Worm (Caenorhabditis elegans) whole organism, L4 larva: ENCODE measurements around the gene mlck-1.

Experiments used
- ctbp-1 ChIP-seq: fragments of 200-800 bp; sonication (Bioruptor generic); IDR thresholded peaks from 2 replicates; pipeline ENCODE4 v1.3.6; 2022; ENCODE audit warnings: missing genetic modification reagents, missing genetic modification characterization, missing compliant biosample characterization
- dve-1 ChIP-seq: sonication (generic microtip); optimal IDR thresholded peaks from 2 replicates; lab custom pipeline; 2017; ENCODE audit warnings: antibody characterized with exemption, mild to moderate bottlenecking, missing genetic modification characterization, missing compliant biosample characterization; ENCODE audit not compliant: insufficient read depth
- fkh-10 ChIP-seq: fragments of 150-350 bp; optimal IDR thresholded peaks from 2 replicates; lab custom pipeline; 2014; ENCODE audit warnings: missing biosample characterization, missing genetic modification reagents, missing genetic modification characterization
- lin-13 ChIP-seq: fragments of 150-350 bp; optimal IDR thresholded peaks from 2 replicates; lab custom pipeline; 2014; ENCODE audit warnings: missing biosample characterization, missing genetic modification reagents, missing genetic modification characterization
- lir-3 ChIP-seq: sonication (generic microtip); optimal IDR thresholded peaks from 2 replicates; lab custom pipeline; 2016; ENCODE audit warnings: mild to moderate bottlenecking, missing genetic modification characterization, missing compliant biosample characterization
- nhr-11 ChIP-seq: fragments of 150-350 bp; optimal IDR thresholded peaks from 2 replicates; lab custom pipeline; 2014; ENCODE audit warnings: missing biosample characterization, missing genetic modification characterization
- nhr-237 ChIP-seq: sonication (generic microtip); optimal IDR thresholded peaks from 2 replicates; lab custom pipeline; 2017; ENCODE audit warnings: missing biosample characterization, missing genetic modification characterization
- nhr-76 ChIP-seq: fragments of 150-350 bp; optimal IDR thresholded peaks from 2 replicates; lab custom pipeline; 2014; ENCODE audit warnings: missing biosample characterization, missing genetic modification characterization
- pha-4 ChIP-seq, 2 experiments: fragments of 150-350 bp in 1 of 2; fragments of 200-800 bp in 1 of 2; sonication (Bioruptor generic) in 1 of 2; IDR thresholded peaks in 1 of 2; optimal IDR thresholded peaks in 1 of 2; 2 replicates each; pipeline versions ENCODE4 v1.3.6 to Lab custom; 2014 to 2022; ENCODE audit warnings: missing genetic modification characterization in 2 of 2, missing genetic modification reagents in 2 of 2, missing biosample characterization in 1 of 2, missing compliant biosample characterization in 1 of 2
- snpc-1.2 ChIP-seq: fragments of 200-800 bp; sonication (Bioruptor generic); IDR thresholded peaks from 2 replicates; pipeline ENCODE4 v1.3.6; 2022; ENCODE audit warnings: missing genetic modification reagents, missing genetic modification characterization, missing compliant biosample characterization
- unc-130 ChIP-seq: sonication (generic microtip); optimal IDR thresholded peaks from 2 replicates; lab custom pipeline; 2016; ENCODE audit warnings: missing genetic modification reagents, missing genetic modification characterization, missing compliant biosample characterization
- unc-62 ChIP-seq, 3 experiments: fragments of 150-350 bp in 1 of 3; sonication (generic microtip); optimal IDR thresholded peaks in 2 of 3; peaks in 1 of 3; 1 replicate in 1 of 3; 2 replicates in 2 of 3; lab custom pipeline; 2014 to 2017; ENCODE audit warnings: missing biosample characterization in 3 of 3, missing genetic modification characterization in 3 of 3, missing genetic modification reagents in 3 of 3, missing genotype in 1 of 3
- ztf-7 ChIP-seq: fragments of 150-350 bp; optimal IDR thresholded peaks from 2 replicates; lab custom pipeline; 2014; ENCODE audit warnings: missing biosample characterization, missing genetic modification characterization

DNA sequence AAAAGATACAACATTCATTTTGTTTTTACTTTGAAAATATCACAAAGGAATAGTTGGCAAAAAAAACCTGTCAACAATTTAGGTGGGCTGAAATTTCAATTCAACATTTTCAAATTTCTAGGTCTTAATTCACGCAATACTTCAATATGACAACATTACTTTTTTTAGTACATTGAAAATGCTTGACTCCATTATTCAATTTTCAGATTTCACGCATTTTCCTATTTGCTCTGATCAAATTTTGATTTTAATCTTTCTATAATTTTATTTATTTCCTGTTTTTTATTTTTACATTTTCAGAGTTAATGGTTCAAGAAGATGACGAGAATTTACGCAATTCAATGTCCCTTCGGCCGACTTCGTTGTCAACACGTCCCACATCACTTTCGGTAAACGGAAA lies 42.0 kb downstream of the mlck-1 start, which contains the start of gene mkk-4:
- TF ChIP-seq fkh-10 (no peak), nhr-76 (tag; lab: Kevin White, UChicago) (no peak), ctbp-1 (no peak), ztf-7 (tag; lab: Kevin White, UChicago) (no peak), snpc-1.2 (GFP tag; lab: Robert Waterston, UW) (no peak), pha-4 (GFP tag; IDR thresholded peaks at IDR 0.05; lab: Robert Waterston, UW) (no peak), pha-4 (tag; optimal IDR thresholded peaks at IDR 0.05; lab: Kevin White, UChicago) (no peak), lin-13 (GFP tag; lab: Kevin White, UChicago) (no peak), nhr-11 (no peak), unc-62 (GFP tag; optimal IDR thresholded peaks at IDR 0.05 in 1 of 2; lab: Kevin White, UChicago) (no peak), unc-62 (tag; optimal IDR thresholded peaks at IDR 0.05; lab: Kevin White, UChicago) (no peak), lir-3 (tag; lab: Kevin White, UChicago) (no peak), dve-1 (no peak), unc-130 (GFP tag; lab: Kevin White, UChicago) (no peak), nhr-237 (tag; lab: Kevin White, UChicago) (no peak)
